Worm (Caenorhabditis elegans): ENCODE data around the gene B0391.14.

B0391.14 gene

ce11 chrV:15563985-15564384 is 35.7 kb downstream of the B0391.14 start (continued):
- no peak for TF ChIP-seq ztf-4 (tag; optimal IDR thresholded peaks at IDR 0.05)
- no peak for TF ChIP-seq tbx-2 (tag; optimal IDR thresholded peaks at IDR 0.05)
- no peak for TF ChIP-seq nhr-76 (tag; optimal IDR thresholded peaks at IDR 0.05)
- no peak for TF ChIP-seq skn-1 (tag; optimal IDR thresholded peaks at IDR 0.05)
- no peak for TF ChIP-seq daf-12 (tag; optimal IDR thresholded peaks at IDR 0.05)

- TF ChIP-seq fkh-10 (GFP tag; optimal IDR thresholded peaks at IDR 0.05) (peak; percentile 80), unc-39 (tag; optimal IDR thresholded peaks at IDR 0.05) (no peak), egl-27 (tag; optimal IDR thresholded peaks at IDR 0.05) (no peak)
Observed at ce11 chrV:15563477-15563876, 36.2 kb downstream of the B0391.14 start.

- TF ChIP-seq nfya-1 (tag; optimal IDR thresholded peaks at IDR 0.05; ENCODE audit: insufficient read depth) (peak; percentile 51), lin-15B (tag; optimal IDR thresholded peaks at IDR 0.05) (no peak)
Observed at ce11 chrV:15562541-15562940, 37.1 kb downstream of the B0391.14 start.

- TF ChIP-seq elt-1 (tag; optimal IDR thresholded peaks at IDR 0.05): peak; percentile 0
- TF ChIP-seq nhr-25 (tag; optimal IDR thresholded peaks at IDR 0.05): no peak
Observed at ce11 chrV:15559729-15560128, 39.9 kb downstream of the B0391.14 start.

ce11 chrV:15559047-15559446 is 40.6 kb downstream of the B0391.14 start, which contains the start of gene acr-18:
TSS of gene acr-18 (minus strand) at chrV:15559147.
- TF ChIP-seq nhr-12 (tag; optimal IDR thresholded peaks at IDR 0.05): no peak
- no peak for TF ChIP-seq egl-5 (tag; optimal IDR thresholded peaks at IDR 0.05)
- no peak for TF ChIP-seq fkh-10 (GFP tag; optimal IDR thresholded peaks at IDR 0.05)
- no peak for TF ChIP-seq nhr-25 (tag; optimal IDR thresholded peaks at IDR 0.05)
- no peak for TF ChIP-seq snpc-4 (tag; optimal IDR thresholded peaks at IDR 0.05)
- TF ChIP-seq nhr-11 (tag; optimal IDR thresholded peaks at IDR 0.05): no peak

- TF ChIP-seq hmg-11 (tag; optimal IDR thresholded peaks at IDR 0.05) (peak; percentile 43), nfya-1 (tag; optimal IDR thresholded peaks at IDR 0.05; ENCODE audit: insufficient read depth) (peak; percentile 38), pqm-1 (tag; optimal IDR thresholded peaks at IDR 0.05) (peak; percentile 16), snpc-4 (tag; optimal IDR thresholded peaks at IDR 0.05) (no peak), nhr-43 (tag; optimal IDR thresholded peaks at IDR 0.05; ENCODE audit: poor library complexity, severe bottlenecking) (peak; percentile 20), aly-2 (tag; optimal IDR thresholded peaks at IDR 0.05) (no peak), elt-2 (tag; optimal IDR thresholded peaks at IDR 0.05) (peak; percentile 6), jun-1 (tag; optimal IDR thresholded peaks at IDR 0.05) (no peak)
Observed at ce11 chrV:15553869-15554268, 45.8 kb downstream of the B0391.14 start.

ce11 chrV:15551642-15552041 is 48.0 kb downstream of the B0391.14 start:
- no peak for TF ChIP-seq unc-39 (tag; optimal IDR thresholded peaks at IDR 0.05)
- no peak for TF ChIP-seq ceh-16 (tag; optimal IDR thresholded peaks at IDR 0.05)
- peak; percentile 44 for TF ChIP-seq tbx-2 (tag; optimal IDR thresholded peaks at IDR 0.05)
- peak; percentile 53 for TF ChIP-seq nhr-43 (tag; optimal IDR thresholded peaks at IDR 0.05; ENCODE audit: poor library complexity, severe bottlenecking)
- TF ChIP-seq hmg-11 (tag; optimal IDR thresholded peaks at IDR 0.05): peak; percentile 63
- TF ChIP-seq ceh-28 (tag; optimal IDR thresholded peaks at IDR 0.05): no peak
- TF ChIP-seq mml-1 (tag; optimal IDR thresholded peaks at IDR 0.05): no peak
- TF ChIP-seq daf-12 (tag; optimal IDR thresholded peaks at IDR 0.05): no peak
- TF ChIP-seq ceh-9 (tag; optimal IDR thresholded peaks at IDR 0.05): no peak
- TF ChIP-seq unc-62 (GFP tag; optimal IDR thresholded peaks at IDR 0.05): no peak
- TF ChIP-seq nfya-1 (tag; optimal IDR thresholded peaks at IDR 0.05; ENCODE audit: insufficient read depth): peak; percentile 52
- TF ChIP-seq nhr-12 (tag; optimal IDR thresholded peaks at IDR 0.05): no peak
- no peak for TF ChIP-seq lin-15B (tag; optimal IDR thresholded peaks at IDR 0.05)
- no peak for TF ChIP-seq fos-1 (tag; optimal IDR thresholded peaks at IDR 0.05)
- TF ChIP-seq mdl-1 (tag; optimal IDR thresholded peaks at IDR 0.05): no peak
- no peak for TF ChIP-seq elt-3 (tag; optimal IDR thresholded peaks at IDR 0.05)
- peak; percentile 44 for TF ChIP-seq pha-4 (tag; optimal IDR thresholded peaks at IDR 0.05)
- TF ChIP-seq elt-2 (tag; optimal IDR thresholded peaks at IDR 0.05): peak; percentile 26
- no peak for TF ChIP-seq egl-5 (tag; optimal IDR thresholded peaks at IDR 0.05)
- TF ChIP-seq elt-1 (tag; optimal IDR thresholded peaks at IDR 0.05): no peak
- no peak for TF ChIP-seq fkh-10 (GFP tag; optimal IDR thresholded peaks at IDR 0.05)
- no peak for TF ChIP-seq ceh-82 (tag; optimal IDR thresholded peaks at IDR 0.05)
- no peak for TF ChIP-seq nhr-67 (tag; optimal IDR thresholded peaks at IDR 0.05)
- peak; percentile 10 for TF ChIP-seq pqm-1 (tag; optimal IDR thresholded peaks at IDR 0.05)
- TF ChIP-seq skn-1 (tag; optimal IDR thresholded peaks at IDR 0.05): peak; percentile 17
- TF ChIP-seq lin-39 (tag; optimal IDR thresholded peaks at IDR 0.05): peak; percentile 25
- TF ChIP-seq nhr-237 (tag; optimal IDR thresholded peaks at IDR 0.05): no peak
- TF ChIP-seq zag-1 (tag; optimal IDR thresholded peaks at IDR 0.05): no peak
- no peak for TF ChIP-seq ztf-4 (tag; optimal IDR thresholded peaks at IDR 0.05)
- TF ChIP-seq ZK546.5 (tag; optimal IDR thresholded peaks at IDR 0.05): no peak
- peak; percentile 11 for TF ChIP-seq snpc-4 (tag; optimal IDR thresholded peaks at IDR 0.05)
- no peak for TF ChIP-seq ama-1 (optimal IDR thresholded peaks at IDR 0.05)

Data from whole organism, L3 larva.